Fruit fly (Drosophila melanogaster) whole organism, embryonic: ENCODE measurements around the gene CG33181.

Source experiments
- CG1529 ChIP-seq: fragments of 200-800 bp; sonication (Bioruptor generic); optimal IDR thresholded peaks from 3 replicates; lab custom pipeline; 2018; ENCODE audit warnings: missing biosample characterization, missing genetic modification characterization
- CTCF ChIP-seq: fragments of 200-800 bp; sonication (Bioruptor generic); optimal IDR thresholded peaks from 2 replicates; lab custom pipeline; 2017; ENCODE audit warnings: missing biosample characterization, mild to moderate bottlenecking, missing genetic modification characterization, moderate library complexity
- Dip3 ChIP-seq: fragments of 200-800 bp; sonication (Bioruptor generic); optimal IDR thresholded peaks from 3 replicates; lab custom pipeline; 2016; ENCODE audit warnings: missing biosample characterization, missing genetic modification characterization
- grn ChIP-seq: fragments of 200-800 bp; sonication (Bioruptor generic); optimal IDR thresholded peaks from 3 replicates; lab custom pipeline; 2017; ENCODE audit warnings: missing biosample characterization, missing genetic modification characterization
- klu ChIP-seq: fragments of 200-800 bp; sonication (Bioruptor generic); IDR thresholded peaks from 2 replicates; pipeline ENCODE4 v1.3.6; 2022; ENCODE audit warnings: missing biosample characterization, missing genetic modification characterization
- nom ChIP-seq: fragments of 200-800 bp; sonication (Bioruptor generic); optimal IDR thresholded peaks from 2 replicates; lab custom pipeline; 2017; ENCODE audit warnings: missing biosample characterization, missing genetic modification characterization, mild to moderate bottlenecking, moderate library complexity, missing genetic modification reagents

dm6 chrX:8442161-8442560 is 47.0 kb upstream of the CG33181 start, which contains the start of gene CG12123:
- TF ChIP-seq grn (GFP tag; lab: Kevin White, UChicago) (no peak), nom (GFP tag; lab: Kevin White, UChicago) (no peak), Dip3 (GFP tag; lab: Kevin White, UChicago) (no peak), CG1529 (GFP tag; lab: Kevin White, UChicago) (no peak), CTCF (GFP tag; lab: Kevin White, UChicago) (no peak), klu (GFP tag; lab: Robert Waterston, UW) (no peak)
